Fruit fly (Drosophila melanogaster) whole organism, embryonic: ENCODE results near the gene Rilpl.

Experiments used
- CG10209 ChIP-seq: fragments of 200-800 bp; sonication (Bioruptor generic); optimal IDR thresholded peaks from 3 replicates; lab custom pipeline; 2017; ENCODE audit warnings: missing biosample characterization, mild to moderate bottlenecking, missing genetic modification characterization, missing genetic modification reagents
- CG1024 ChIP-seq: fragments of 200-800 bp; sonication (Bioruptor generic); IDR thresholded peaks from 2 replicates; pipeline ENCODE4 v1.3.6; 2022; ENCODE audit warnings: missing biosample characterization, missing genetic modification characterization
- CG12155 ChIP-seq: fragments of 200-800 bp; sonication (Bioruptor generic); optimal IDR thresholded peaks from 3 replicates; lab custom pipeline; 2016; ENCODE audit warnings: missing biosample characterization, missing genetic modification characterization
- CG13775 ChIP-seq: fragments of 200-800 bp; sonication (Bioruptor generic); optimal IDR thresholded peaks from 3 replicates; lab custom pipeline; 2017; ENCODE audit warnings: missing biosample characterization, mild to moderate bottlenecking, missing genetic modification characterization
- CG15269 ChIP-seq: fragments of 200-800 bp; sonication (Bioruptor generic); optimal IDR thresholded peaks from 2 replicates; lab custom pipeline; 2018; ENCODE audit warnings: missing biosample characterization, mild to moderate bottlenecking, missing genetic modification characterization, moderate library complexity
- CG15514 ChIP-seq: fragments of 200-800 bp; sonication (Bioruptor generic); optimal IDR thresholded peaks from 3 replicates; lab custom pipeline; 2017; ENCODE audit warnings: missing biosample characterization, missing genetic modification characterization, mild to moderate bottlenecking, moderate library complexity, missing genetic modification reagents
- CG15696 ChIP-seq: fragments of 200-800 bp; sonication (Bioruptor generic); optimal IDR thresholded peaks from 2 replicates; lab custom pipeline; 2019; ENCODE audit warnings: missing biosample characterization, mild to moderate bottlenecking, missing genetic modification characterization, moderate library complexity
- CG17186 ChIP-seq: fragments of 200-800 bp; sonication (Bioruptor generic); optimal IDR thresholded peaks from 3 replicates; lab custom pipeline; 2017; ENCODE audit warnings: missing biosample characterization, missing genetic modification reagents, missing genetic modification characterization
- CG17829 ChIP-seq: fragments of 200-800 bp; optimal IDR thresholded peaks from 2 replicates; lab custom pipeline; 2019; ENCODE audit warnings: missing biosample characterization, mild to moderate bottlenecking, missing genetic modification characterization, moderate library complexity
- CG34376 ChIP-seq: fragments of 200-800 bp; sonication (Bioruptor generic); optimal IDR thresholded peaks from 2 replicates; lab custom pipeline; 2018; ENCODE audit warnings: missing biosample characterization, mild to moderate bottlenecking, missing genetic modification characterization
- CG4282 ChIP-seq: fragments of 200-800 bp; sonication (Bioruptor generic); optimal IDR thresholded peaks from 2 replicates; lab custom pipeline; 2016; ENCODE audit warnings: missing biosample characterization, missing genetic modification characterization
- CG4360 ChIP-seq: fragments of 200-800 bp; sonication (Bioruptor generic); IDR thresholded peaks from 2 replicates; pipeline ENCODE4 v1.3.6; 2022; ENCODE audit warnings: missing biosample characterization, missing genetic modification characterization
- Dek ChIP-seq: fragments of 200-800 bp; sonication (Bioruptor generic); optimal IDR thresholded peaks from 3 replicates; lab custom pipeline; 2019; ENCODE audit warnings: missing biosample characterization, mild to moderate bottlenecking, missing genetic modification characterization, moderate library complexity
- Doc2 ChIP-seq: fragments of 200-800 bp; sonication (Bioruptor generic); IDR thresholded peaks from 2 replicates; pipeline ENCODE4 v1.3.6; 2022; ENCODE audit warnings: missing biosample characterization, missing genetic modification characterization
- Drgx ChIP-seq: fragments of 200-800 bp; sonication (Bioruptor generic); IDR thresholded peaks from 2 replicates; pipeline ENCODE4 v1.3.6; 2022; ENCODE audit warnings: missing biosample characterization, missing genetic modification characterization
- ERR ChIP-seq: fragments of 200-800 bp; sonication (Bioruptor generic); optimal IDR thresholded peaks from 2 replicates; lab custom pipeline; 2016; ENCODE audit warnings: missing biosample characterization, missing genetic modification characterization
- Eip74EF ChIP-seq, 2 experiments: fragments of 200-800 bp in 1 of 2; fragments of >200 bp in 1 of 2; sonication (Bioruptor generic) in 1 of 2; optimal IDR thresholded peaks; 2 replicates each; lab custom pipeline; 2017 to 2019; ENCODE audit warnings: missing biosample characterization in 2 of 2, missing genetic modification characterization in 2 of 2, mild to moderate bottlenecking in 1 of 2, moderate library complexity in 1 of 2
- Fer2 ChIP-seq: fragments of 200-800 bp; sonication (Bioruptor generic); optimal IDR thresholded peaks from 2 replicates; lab custom pipeline; 2018; ENCODE audit warnings: missing biosample characterization, mild to moderate bottlenecking, missing genetic modification characterization, moderate library complexity
- H15 ChIP-seq: fragments of 200-800 bp; sonication (Bioruptor generic); IDR thresholded peaks from 3 replicates; pipeline ENCODE4 v1.3.6; 2022; ENCODE audit warnings: missing biosample characterization, missing genetic modification characterization
- HLH3B ChIP-seq: fragments of 200-800 bp; sonication (Bioruptor generic); IDR thresholded peaks from 2 replicates; pipeline ENCODE4 v1.3.6; 2022; ENCODE audit warnings: missing biosample characterization, missing genetic modification characterization
- HLH54F ChIP-seq: fragments of 200-800 bp; sonication (Bioruptor generic); optimal IDR thresholded peaks from 3 replicates; lab custom pipeline; 2016; ENCODE audit warnings: missing biosample characterization, missing genetic modification characterization
- Hand ChIP-seq: fragments of 200-800 bp; sonication (Bioruptor generic); optimal IDR thresholded peaks from 2 replicates; lab custom pipeline; 2017; ENCODE audit warnings: mild to moderate bottlenecking, missing biosample characterization, missing genetic modification reagents, missing genetic modification characterization
- HmgZ ChIP-seq: fragments of 200-800 bp; sonication (Bioruptor generic); optimal IDR thresholded peaks from 2 replicates; lab custom pipeline; 2018; ENCODE audit warnings: missing biosample characterization, mild to moderate bottlenecking, missing genetic modification characterization
- Mes4 ChIP-seq: fragments of 200-800 bp; sonication (Bioruptor generic); optimal IDR thresholded peaks from 2 replicates; lab custom pipeline; 2016; ENCODE audit warnings: missing biosample characterization, missing genetic modification characterization
- Myb ChIP-seq: fragments of 200-800 bp; sonication (Bioruptor generic); optimal IDR thresholded peaks from 2 replicates; lab custom pipeline; 2016; ENCODE audit warnings: missing biosample characterization, missing genetic modification characterization
- Optix ChIP-seq: fragments of 200-800 bp; sonication (Bioruptor generic); IDR thresholded peaks from 3 replicates; pipeline ENCODE4 v1.3.6; 2022; ENCODE audit warnings: missing biosample characterization, missing genetic modification characterization
- Ptx1 ChIP-seq: fragments of 200-800 bp; sonication (Bioruptor generic); IDR thresholded peaks from 2 replicates; pipeline ENCODE4 v1.3.6; 2022; ENCODE audit warnings: missing biosample characterization, missing genetic modification characterization
- Scr ChIP-seq: fragments of 200-800 bp; sonication (Bioruptor generic); IDR thresholded peaks from 2 replicates; pipeline ENCODE4 v1.3.6; 2022; ENCODE audit warnings: missing biosample characterization, missing genetic modification characterization; ENCODE audit not compliant: partially characterized antibody
- Sin3A ChIP-seq: fragments of >200 bp; optimal IDR thresholded peaks from 2 replicates; lab custom pipeline; 2018
- Sox102F ChIP-seq: fragments of 200-800 bp; sonication (Bioruptor generic); optimal IDR thresholded peaks from 2 replicates; lab custom pipeline; 2018; ENCODE audit warnings: missing biosample characterization, mild to moderate bottlenecking, missing genetic modification characterization, moderate library complexity
- Taf1 ChIP-seq: fragments of 200-800 bp; sonication (Bioruptor generic); IDR thresholded peaks from 2 replicates; pipeline ENCODE4 v1.3.6; 2022; ENCODE audit warnings: missing biosample characterization, missing genetic modification characterization
- Xrp1 ChIP-seq: fragments of 200-800 bp; sonication (Bioruptor generic); IDR thresholded peaks from 2 replicates; pipeline ENCODE4 v1.3.6; 2022; ENCODE audit warnings: missing biosample characterization, missing genetic modification characterization
- YL-1 ChIP-seq: fragments of 200-800 bp; sonication (Bioruptor generic); optimal IDR thresholded peaks from 3 replicates; lab custom pipeline; 2017; ENCODE audit warnings: missing biosample characterization, mild to moderate bottlenecking, missing genetic modification characterization
- bbx ChIP-seq: fragments of 200-800 bp; sonication (Bioruptor generic); IDR thresholded peaks from 2 replicates; pipeline ENCODE4 v1.3.6; 2022; ENCODE audit warnings: missing biosample characterization, missing genetic modification characterization; ENCODE audit not compliant: partially characterized antibody
- bowl ChIP-seq: fragments of 200-800 bp; sonication (Bioruptor generic); IDR thresholded peaks from 2 replicates; pipeline ENCODE4 v1.3.6; 2022; ENCODE audit warnings: missing biosample characterization, missing genetic modification characterization
- btn ChIP-seq: fragments of 200-800 bp; sonication (Bioruptor generic); optimal IDR thresholded peaks from 2 replicates; lab custom pipeline; 2016; ENCODE audit warnings: missing biosample characterization, missing genetic modification characterization
- cas ChIP-seq: fragments of 200-800 bp; sonication (Bioruptor generic); IDR thresholded peaks from 2 replicates; pipeline ENCODE4 v1.3.6; 2022; ENCODE audit warnings: missing biosample characterization, missing genetic modification characterization
- dimm ChIP-seq: fragments of 200-800 bp; sonication (Bioruptor generic); IDR thresholded peaks from 2 replicates; pipeline ENCODE4 v1.3.6; 2022; ENCODE audit warnings: missing biosample characterization, missing genetic modification characterization
- fu2 ChIP-seq: fragments of 200-800 bp; sonication (Bioruptor generic); optimal IDR thresholded peaks from 2 replicates; lab custom pipeline; 2016; ENCODE audit warnings: missing biosample characterization, missing genetic modification characterization
- her ChIP-seq: fragments of 200-800 bp; sonication (Bioruptor generic); optimal IDR thresholded peaks from 2 replicates; lab custom pipeline; 2016; ENCODE audit warnings: missing biosample characterization, missing genetic modification characterization
- jigr1 ChIP-seq: fragments of 200-800 bp; sonication (Bioruptor generic); IDR thresholded peaks from 3 replicates; pipeline ENCODE4 v1.3.6; 2022; ENCODE audit warnings: missing biosample characterization, missing genetic modification characterization
- odd ChIP-seq: fragments of 200-800 bp; sonication (Bioruptor generic); optimal IDR thresholded peaks from 2 replicates; lab custom pipeline; 2017; ENCODE audit warnings: missing biosample characterization, mild to moderate bottlenecking, missing genetic modification characterization
- pho ChIP-seq: fragments of 200-800 bp; sonication (Bioruptor generic); optimal IDR thresholded peaks from 2 replicates; lab custom pipeline; 2016; ENCODE audit warnings: missing biosample characterization, missing genetic modification characterization
- pros ChIP-seq: fragments of 200-800 bp; sonication (Bioruptor generic); optimal IDR thresholded peaks from 3 replicates; lab custom pipeline; 2019; ENCODE audit warnings: missing biosample characterization, mild to moderate bottlenecking, missing genetic modification characterization, moderate library complexity
- sc ChIP-seq, 3 experiments: fragments of >200 bp in 2 of 3; fragments of 200-800 bp in 1 of 3; sonication (Bioruptor generic) in 1 of 3; optimal IDR thresholded peaks; 2 replicates in 2 of 3; 3 replicates in 1 of 3; lab custom pipeline; 2017; ENCODE audit warnings: mild to moderate bottlenecking in 1 of 3, missing biosample characterization in 1 of 3, missing genetic modification characterization in 1 of 3, missing genetic modification reagents in 1 of 3
- scrt ChIP-seq: fragments of 200-800 bp; sonication (Bioruptor generic); optimal IDR thresholded peaks from 2 replicates; lab custom pipeline; 2018; ENCODE audit warnings: missing biosample characterization, mild to moderate bottlenecking, missing genetic modification characterization, moderate library complexity
- sd ChIP-seq: fragments of 200-800 bp; sonication (Bioruptor generic); optimal IDR thresholded peaks from 3 replicates; lab custom pipeline; 2018; ENCODE audit warnings: missing biosample characterization, mild to moderate bottlenecking, missing genetic modification characterization, moderate library complexity
- sqz ChIP-seq: fragments of 200-800 bp; sonication (Bioruptor generic); optimal IDR thresholded peaks from 3 replicates; lab custom pipeline; 2018; ENCODE audit warnings: missing biosample characterization, mild to moderate bottlenecking, missing genetic modification characterization
- sr ChIP-seq: fragments of 200-800 bp; sonication (Bioruptor generic); IDR thresholded peaks from 3 replicates; pipeline ENCODE4 v1.3.6; 2022; ENCODE audit warnings: missing biosample characterization, missing genetic modification characterization
- stwl ChIP-seq: fragments of 200-800 bp; sonication (Bioruptor generic); optimal IDR thresholded peaks from 3 replicates; lab custom pipeline; 2018; ENCODE audit warnings: missing biosample characterization, mild to moderate bottlenecking, missing genetic modification characterization, moderate library complexity
- vnd ChIP-seq: fragments of 200-800 bp; sonication (Bioruptor generic); IDR thresholded peaks from 3 replicates; pipeline ENCODE4 v1.3.6; 2022; ENCODE audit warnings: missing biosample characterization, missing genetic modification characterization; ENCODE audit not compliant: partially characterized antibody
- wdn ChIP-seq: fragments of 200-800 bp; sonication (Bioruptor generic); IDR thresholded peaks from 2 replicates; pipeline ENCODE4 v1.3.6; 2022; ENCODE audit warnings: missing biosample characterization, missing genetic modification characterization

Rilpl gene

DNA sequence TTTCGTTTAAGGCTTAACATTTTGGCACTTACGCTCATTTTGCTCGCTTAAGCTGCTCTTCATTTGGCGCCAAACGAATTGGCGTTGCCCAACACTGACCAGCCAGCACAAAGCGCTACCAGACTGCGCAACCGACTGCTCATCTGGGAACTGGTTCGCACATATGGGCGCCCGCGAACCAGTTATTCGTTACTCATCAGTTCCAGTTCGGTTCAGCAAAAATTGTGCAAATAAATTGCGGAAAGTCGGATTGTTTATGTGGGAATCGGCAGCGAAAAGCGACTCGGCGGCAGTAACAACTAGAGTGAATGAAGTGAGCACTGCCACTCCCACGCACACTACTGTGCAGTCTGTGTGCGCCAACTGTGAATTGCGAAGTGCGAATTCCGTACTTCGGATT is at the start of gene Rilpl:
Rilpl (plus strand) TSS at position 180 of the 400 bp plus-strand sequence.
- TF ChIP-seq wdn = no peak
- TF ChIP-seq Fer2 (tag; lab: Kevin White, UChicago) = no peak
- no peak for TF ChIP-seq sc (optimal IDR thresholded peaks at IDR 0.05; lab: Kevin White, UChicago)
- TF ChIP-seq sc (GFP tag; optimal IDR thresholded peaks at IDR 0.05; lab: Kevin White, UChicago) = no peak
- TF ChIP-seq CG12155 (GFP tag; lab: Kevin White, UChicago) = peak; percentile 64
- TF ChIP-seq Sin3A (lab: Kevin White, UChicago) = no peak
- TF ChIP-seq Drgx (GFP tag; lab: Robert Waterston, UW) = no peak
- no peak for TF ChIP-seq scrt
- TF ChIP-seq Optix (GFP tag; lab: Robert Waterston, UW) = no peak
- no peak for TF ChIP-seq HLH3B (GFP tag; lab: Robert Waterston, UW)
- no peak for TF ChIP-seq pros (GFP tag; lab: Kevin White, UChicago)
- no peak for TF ChIP-seq sqz (GFP tag; lab: Kevin White, UChicago)
- no peak for TF ChIP-seq ERR
- TF ChIP-seq Scr (GFP tag; lab: Robert Waterston, UW) = peak; percentile 53
- no peak for TF ChIP-seq Hand (GFP tag; lab: Kevin White, UChicago)
- no peak for TF ChIP-seq Sox102F (GFP tag; lab: Kevin White, UChicago)
- peak; percentile 67 for TF ChIP-seq Myb
- no peak for TF ChIP-seq btn
- no peak for TF ChIP-seq HLH54F (GFP tag; lab: Kevin White, UChicago)
- TF ChIP-seq CG1024 = no peak
- no peak for TF ChIP-seq CG15269 (tag; lab: Kevin White, UChicago)
- TF ChIP-seq Xrp1 = no peak
- TF ChIP-seq Taf1 (GFP tag; lab: Robert Waterston, UW) = no peak
- TF ChIP-seq HmgZ (tag; lab: Kevin White, UChicago) = peak; percentile 60
- no peak for TF ChIP-seq dimm (GFP tag; lab: Robert Waterston, UW)
- TF ChIP-seq her (GFP tag; lab: Kevin White, UChicago) = peak; percentile 49
- TF ChIP-seq CG15696 (tag; lab: Kevin White, UChicago) = no peak
- TF ChIP-seq CG13775 = no peak
- TF ChIP-seq stwl = peak; percentile 57
- no peak for TF ChIP-seq Ptx1
- TF ChIP-seq CG17829 = peak; percentile 44
- no peak for TF ChIP-seq cas
- TF ChIP-seq sd = peak; percentile 52
- no peak for TF ChIP-seq vnd (GFP tag; lab: Robert Waterston, UW)
- TF ChIP-seq fu2 (GFP tag; lab: Kevin White, UChicago) = no peak
- peak; percentile 84 for TF ChIP-seq YL-1 (GFP tag; lab: Kevin White, UChicago)
- TF ChIP-seq CG15514 = peak; percentile 100
- TF ChIP-seq Eip74EF (GFP tag; optimal IDR thresholded peaks at IDR 0.05; lab: Kevin White, UChicago) = no peak
- no peak for TF ChIP-seq bowl (GFP tag; lab: Robert Waterston, UW)
- TF ChIP-seq sr = no peak
- no peak for TF ChIP-seq odd
- TF ChIP-seq Mes4 (GFP tag; lab: Kevin White, UChicago) = no peak
- TF ChIP-seq bbx (GFP tag; lab: Robert Waterston, UW) = peak; percentile 51; the same call in 1 of the 2 replicates
- no peak for TF ChIP-seq Doc2 (GFP tag; lab: Robert Waterston, UW)
- no peak for TF ChIP-seq Dek
- no peak for TF ChIP-seq CG4360
- peak; percentile 34 for TF ChIP-seq CG34376 (GFP tag; lab: Kevin White, UChicago)
- no peak for TF ChIP-seq CG10209 (GFP tag; lab: Kevin White, UChicago)
- no peak for TF ChIP-seq pho (GFP tag; lab: Kevin White, UChicago)
- peak; percentile 90 for TF ChIP-seq CG17186
- TF ChIP-seq CG4282 (GFP tag; lab: Kevin White, UChicago) = no peak
- no peak for TF ChIP-seq jigr1
- TF ChIP-seq H15 (GFP tag; lab: Robert Waterston, UW) = no peak
